Worm (Caenorhabditis elegans): ENCODE data around the gene C05B5.1.

DNA sequence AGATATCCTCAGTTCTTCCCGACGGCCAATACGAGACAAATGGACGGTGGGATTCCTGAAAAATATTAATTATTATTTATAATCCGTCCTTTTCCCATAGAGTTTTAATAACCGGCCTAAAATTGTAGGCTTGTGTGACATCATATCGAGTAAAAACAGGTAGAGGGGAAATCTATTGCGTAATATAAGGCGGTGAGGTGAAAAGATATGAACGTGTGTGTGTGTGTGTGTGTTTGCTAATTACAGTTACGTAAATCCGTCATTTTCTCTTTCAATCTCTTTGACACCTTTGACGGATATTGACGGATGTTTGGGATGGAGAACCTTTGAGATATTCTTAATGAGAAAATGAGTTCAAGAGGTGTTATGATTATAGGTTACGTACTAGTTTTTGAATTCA is 22.8 kb downstream of the C05B5.1 start:
- TF ChIP-seq aly-2 (tag; optimal IDR thresholded peaks at IDR 0.05): no peak
- TF ChIP-seq elt-2 (tag; optimal IDR thresholded peaks at IDR 0.05): no peak
- TF ChIP-seq lin-14 (GFP tag; optimal IDR thresholded peaks at IDR 0.05): no peak
- TF ChIP-seq blmp-1 (tag; optimal IDR thresholded peaks at IDR 0.05): peak; percentile 39
- TF ChIP-seq unc-86 (tag; optimal IDR thresholded peaks at IDR 0.05): no peak
- no peak for TF ChIP-seq zag-1 (tag; optimal IDR thresholded peaks at IDR 0.05)
- TF ChIP-seq ces-1 (GFP tag; optimal IDR thresholded peaks at IDR 0.05): no peak
- TF ChIP-seq dpl-1 (GFP tag; optimal IDR thresholded peaks at IDR 0.05): no peak
- TF ChIP-seq nhr-47 (tag; optimal IDR thresholded peaks at IDR 0.05): no peak
- TF ChIP-seq ztf-11 (tag; optimal IDR thresholded peaks at IDR 0.05): no peak
- no peak for TF ChIP-seq snpc-4 (tag; optimal IDR thresholded peaks at IDR 0.05)
- no peak for TF ChIP-seq nhr-84 (tag; optimal IDR thresholded peaks at IDR 0.05)

Data from whole organism, L1 larva.